Worm (Caenorhabditis elegans): ENCODE measurements around the gene ZK856.18.

- TF ChIP-seq W03F9.2 (tag; optimal IDR thresholded peaks at IDR 0.05) (no peak), him-1 (tag; optimal IDR thresholded peaks at IDR 0.05) (peak; percentile 93), dao-5 (tag; optimal IDR thresholded peaks at IDR 0.05) (no peak)
These were observed 16.9 kb downstream of the ZK856.18 start for ce11 chrV:10168870-10169269.

Measured in whole organism, L4/young adult.